Worm (Caenorhabditis elegans) whole organism, L1 larva: ENCODE results near the gene rpn-12.
A peak's percentile ranks its signal among the peaks of the same experiment; 100 is the strongest.

ENCODE experiments used
- C04F5.9 ChIP-seq: sonication (generic microtip); optimal IDR thresholded peaks from 2 replicates; lab custom pipeline; 2016; ENCODE audit warnings: missing genetic modification characterization, missing compliant biosample characterization
- C34B4.2 ChIP-seq: sonication (generic microtip); optimal IDR thresholded peaks from 2 replicates; lab custom pipeline; 2017; ENCODE audit warnings: mild to moderate bottlenecking, missing genetic modification characterization, missing compliant biosample characterization
- alr-1 ChIP-seq: fragments of 200-800 bp; sonication (Bioruptor generic); optimal IDR thresholded peaks from 2 replicates; lab custom pipeline; 2018; ENCODE audit warnings: borderline replicate concordance, mild to moderate bottlenecking, missing genetic modification characterization, missing compliant biosample characterization
- aly-2 ChIP-seq: fragments of 150-350 bp; optimal IDR thresholded peaks from 2 replicates; lab custom pipeline; 2014; ENCODE audit warnings: missing biosample characterization, missing genetic modification characterization
- ceh-88 ChIP-seq: fragments of 200-800 bp; sonication (Bioruptor generic); IDR thresholded peaks from 2 replicates; pipeline ENCODE4 v1.3.6; 2022; ENCODE audit warnings: missing genetic modification characterization, missing compliant biosample characterization
- ceh-90 ChIP-seq: sonication (generic microtip); optimal IDR thresholded peaks from 2 replicates; lab custom pipeline; 2016; ENCODE audit warnings: missing genetic modification characterization, missing compliant biosample characterization
- ces-1 ChIP-seq: fragments of 150-350 bp; optimal IDR thresholded peaks from 2 replicates; lab custom pipeline; 2014; ENCODE audit warnings: missing biosample characterization, missing genetic modification reagents, missing genetic modification characterization
- dsc-1 ChIP-seq: sonication (generic microtip); optimal IDR thresholded peaks from 2 replicates; lab custom pipeline; 2016; ENCODE audit warnings: mild to moderate bottlenecking, missing genetic modification characterization, missing compliant biosample characterization
- efl-1 ChIP-seq, 4 experiments: fragments of 150-350 bp; optimal IDR thresholded peaks in 3 of 4; peaks in 1 of 4; 1 replicate in 1 of 4; 2 replicates in 3 of 4; lab custom pipeline; 2014; ENCODE audit warnings: missing biosample characterization in 2 of 4, missing genetic modification characterization in 2 of 4, missing genetic modification reagents in 2 of 4
- egl-27 ChIP-seq, 2 experiments: fragments of 150-350 bp in 1 of 2; sonication (generic microtip); optimal IDR thresholded peaks; 3 replicates each; lab custom pipeline; 2017 to 2018; ENCODE audit warnings: missing biosample characterization in 2 of 2, missing genetic modification characterization in 2 of 2, missing genetic modification reagents in 2 of 2
- fkh-10 ChIP-seq: sonication (generic microtip); optimal IDR thresholded peaks from 2 replicates; lab custom pipeline; 2017; ENCODE audit warnings: missing biosample characterization, missing genetic modification reagents, missing genetic modification characterization
- fkh-4 ChIP-seq: sonication (generic microtip); optimal IDR thresholded peaks from 2 replicates; lab custom pipeline; 2016; ENCODE audit warnings: missing compliant biosample characterization, missing genetic modification characterization, borderline replicate concordance
- grh-1 ChIP-seq: fragments of 200-800 bp; sonication (Bioruptor generic); IDR thresholded peaks from 2 replicates; pipeline ENCODE4 v1.3.6; 2022; ENCODE audit warnings: missing genetic modification reagents, missing genetic modification characterization, missing compliant biosample characterization
- irx-1 ChIP-seq: sonication (generic microtip); optimal IDR thresholded peaks from 2 replicates; lab custom pipeline; 2016; ENCODE audit warnings: missing genetic modification characterization, missing compliant biosample characterization
- isw-1 ChIP-seq: fragments of 200-800 bp; sonication (Bioruptor generic); IDR thresholded peaks from 2 replicates; pipeline ENCODE4 v1.3.6; 2022; ENCODE audit warnings: missing genetic modification characterization, missing compliant biosample characterization
- lin-13 ChIP-seq: fragments of 150-350 bp; optimal IDR thresholded peaks from 2 replicates; lab custom pipeline; 2014; ENCODE audit warnings: missing biosample characterization, missing genetic modification reagents, missing genetic modification characterization
- lin-14 ChIP-seq: fragments of 200-800 bp; sonication (Bioruptor generic); optimal IDR thresholded peaks from 2 replicates; lab custom pipeline; 2018; ENCODE audit warnings: mild to moderate bottlenecking, missing genetic modification characterization, moderate library complexity, missing compliant biosample characterization
- lin-39 ChIP-seq: fragments of 150-350 bp; optimal IDR thresholded peaks from 2 replicates; lab custom pipeline; 2014; ENCODE audit warnings: missing biosample characterization, missing genetic modification reagents, missing genetic modification characterization
- lsy-2 ChIP-seq, 2 experiments: fragments of 150-350 bp; optimal IDR thresholded peaks; 2 replicates each; lab custom pipeline; 2014; ENCODE audit warnings: missing biosample characterization in 2 of 2, missing genetic modification characterization in 2 of 2
- mab-9 ChIP-seq: fragments of 200-800 bp; sonication (Bioruptor generic); IDR thresholded peaks from 2 replicates; pipeline ENCODE4 v1.3.6; 2022; ENCODE audit warnings: missing genetic modification reagents, missing genetic modification characterization, missing compliant biosample characterization
- mdl-1 ChIP-seq, 2 experiments: fragments of 150-350 bp; optimal IDR thresholded peaks; 2 replicates each; lab custom pipeline; 2014 to 2017; ENCODE audit warnings: missing biosample characterization in 2 of 2, missing genetic modification characterization in 2 of 2, inconsistent platforms in 1 of 2
- mef-2 ChIP-seq: fragments of 150-350 bp; optimal IDR thresholded peaks from 2 replicates; lab custom pipeline; 2014; ENCODE audit warnings: missing biosample characterization, missing genetic modification characterization
- mep-1 ChIP-seq: fragments of 150-350 bp; optimal IDR thresholded peaks from 2 replicates; lab custom pipeline; 2014; ENCODE audit warnings: missing biosample characterization, missing genetic modification characterization
- nhr-19 ChIP-seq: fragments of 200-800 bp; sonication (Bioruptor generic); conservative IDR thresholded peaks from 2 replicates; pipeline ENCODE4 v1.3.6; 2022; ENCODE audit warnings: missing genetic modification characterization, missing compliant biosample characterization
- nhr-20 ChIP-seq: sonication (generic microtip); optimal IDR thresholded peaks from 2 replicates; lab custom pipeline; 2016; ENCODE audit warnings: mild to moderate bottlenecking, missing genetic modification characterization, missing compliant biosample characterization
- nhr-237 ChIP-seq: fragments of 150-350 bp; optimal IDR thresholded peaks from 2 replicates; lab custom pipeline; 2014; ENCODE audit warnings: missing biosample characterization, missing genetic modification characterization
- nhr-28 ChIP-seq: fragments of 150-350 bp; optimal IDR thresholded peaks from 2 replicates; lab custom pipeline; 2014; ENCODE audit warnings: missing biosample characterization, missing genetic modification characterization
- nhr-47 ChIP-seq: sonication (generic microtip); optimal IDR thresholded peaks from 2 replicates; lab custom pipeline; 2016; ENCODE audit warnings: mild to moderate bottlenecking, missing genetic modification characterization, moderate library complexity, missing compliant biosample characterization
- nhr-85 ChIP-seq: sonication (generic microtip); peaks from one replicate; lab custom pipeline; 2016; ENCODE audit warnings: missing genetic modification characterization, inconsistent platforms, missing compliant biosample characterization
- pax-3 ChIP-seq: fragments of 200-800 bp; sonication (Bioruptor generic); optimal IDR thresholded peaks from 2 replicates; lab custom pipeline; 2018; ENCODE audit warnings: mild to moderate bottlenecking, missing genetic modification characterization, moderate library complexity, missing compliant biosample characterization
- sptf-1 ChIP-seq: fragments of 150-350 bp; optimal IDR thresholded peaks from 2 replicates; lab custom pipeline; 2014; ENCODE audit warnings: missing biosample characterization, missing genetic modification characterization
- tlp-1 ChIP-seq: fragments of 150-350 bp; optimal IDR thresholded peaks from 2 replicates; lab custom pipeline; 2014; ENCODE audit warnings: missing biosample characterization, missing genetic modification characterization
- unc-30 ChIP-seq: sonication (generic microtip); optimal IDR thresholded peaks from 2 replicates; lab custom pipeline; 2017; ENCODE audit warnings: missing biosample characterization, missing genetic modification characterization
- unc-98 ChIP-seq: fragments of 200-800 bp; sonication (Bioruptor generic); IDR thresholded peaks from 2 replicates; pipeline ENCODE4 v1.3.6; 2022; ENCODE audit warnings: missing genetic modification characterization, missing compliant biosample characterization
- vab-15 ChIP-seq: sonication (generic microtip); optimal IDR thresholded peaks from 2 replicates; lab custom pipeline; 2017; ENCODE audit warnings: missing genotype, mild to moderate bottlenecking, missing genetic modification characterization, missing compliant biosample characterization
- zag-1 ChIP-seq: fragments of 150-350 bp; optimal IDR thresholded peaks from 2 replicates; lab custom pipeline; 2014; ENCODE audit warnings: missing biosample characterization, missing genetic modification characterization
- zip-4 ChIP-seq: fragments of 200-800 bp; sonication (Bioruptor generic); optimal IDR thresholded peaks from 2 replicates; lab custom pipeline; 2018; ENCODE audit warnings: mild to moderate bottlenecking, missing genetic modification characterization, moderate library complexity, missing compliant biosample characterization
- ztf-11 ChIP-seq, 2 experiments: sonication (generic microtip); optimal IDR thresholded peaks; 2 replicates each; lab custom pipeline; 2016 to 2017; ENCODE audit warnings: missing genetic modification characterization in 2 of 2, missing biosample characterization in 1 of 2, missing compliant biosample characterization in 1 of 2

The rpn-12 gene

ce11 chrII:11620630-11621246 lies 32.2 kb upstream of the rpn-12 start:
- peak in 1 of 2 experiments; percentile 33 for TF ChIP-seq lsy-2 (tag; optimal IDR thresholded peaks at IDR 0.05; lab: Kevin White, UChicago)
- no peak for TF ChIP-seq tlp-1 (tag; lab: Kevin White, UChicago)
- TF ChIP-seq ztf-11 (tag; optimal IDR thresholded peaks at IDR 0.05; lab: Kevin White, UChicago): no peak
- TF ChIP-seq grh-1 (GFP tag; lab: Robert Waterston, UW): no peak
- no peak for TF ChIP-seq nhr-28
- no peak for TF ChIP-seq pax-3 (tag; lab: Kevin White, UChicago)
- peak; percentile 67 for TF ChIP-seq nhr-85 (tag; lab: Kevin White, UChicago)
- no peak for TF ChIP-seq egl-27 (tag; optimal IDR thresholded peaks at IDR 0.05; lab: Kevin White, UChicago)
- no peak for TF ChIP-seq efl-1 (optimal IDR thresholded peaks at IDR 0.05; lab: Kevin White, UChicago)
- peak in 1 of 2 experiments; percentile 73 for TF ChIP-seq efl-1 (GFP tag; optimal IDR thresholded peaks at IDR 0.05 in 1 of 2; lab: Kevin White, UChicago)
- no peak for TF ChIP-seq zip-4 (GFP tag; lab: Kevin White, UChicago)

ce11 chrII:11621576-11621975 lies 31.3 kb upstream of the rpn-12 start:
- TF ChIP-seq C04F5.9 (tag; lab: Kevin White, UChicago) (no peak), aly-2 (tag; lab: Kevin White, UChicago) (peak; percentile 11), alr-1 (no peak), mep-1 (tag; lab: Kevin White, UChicago) (no peak), nhr-85 (tag; lab: Kevin White, UChicago) (no peak), lin-13 (GFP tag; lab: Kevin White, UChicago) (no peak), unc-98 (no peak), vab-15 (tag; lab: Kevin White, UChicago) (no peak), nhr-20 (no peak), sptf-1 (tag; lab: Kevin White, UChicago) (no peak), ces-1 (GFP tag; lab: Kevin White, UChicago) (no peak), tlp-1 (tag; lab: Kevin White, UChicago) (no peak), mef-2 (no peak), lin-14 (GFP tag; lab: Kevin White, UChicago) (peak; percentile 59)

- no peak for TF ChIP-seq grh-1 (GFP tag; lab: Robert Waterston, UW)
- TF ChIP-seq nhr-47: no peak
- TF ChIP-seq lin-39: no peak
- no peak for TF ChIP-seq lsy-2 (tag; optimal IDR thresholded peaks at IDR 0.05; lab: Kevin White, UChicago)
- TF ChIP-seq zag-1 (tag; lab: Kevin White, UChicago): no peak
- no peak for TF ChIP-seq irx-1 (tag; lab: Kevin White, UChicago)
- TF ChIP-seq nhr-237: no peak
- no peak for TF ChIP-seq C34B4.2 (tag; lab: Kevin White, UChicago)
- TF ChIP-seq mef-2: no peak
- no peak for TF ChIP-seq ceh-88
- TF ChIP-seq fkh-10 (GFP tag; lab: Kevin White, UChicago): no peak
- no peak for TF ChIP-seq nhr-85 (tag; lab: Kevin White, UChicago)
- no peak for TF ChIP-seq lin-13 (GFP tag; lab: Kevin White, UChicago)
- no peak for TF ChIP-seq nhr-28
- TF ChIP-seq, all 84 proteins: peak for 0
Measured at ce11 chrII:11622605-11623004, 30.3 kb upstream of the rpn-12 start.

ce11 chrII:11627904-11628303 lies 25.0 kb upstream of the rpn-12 start:
- TF ChIP-seq mab-9 (GFP tag; lab: Robert Waterston, UW) (no peak), isw-1 (GFP tag; lab: Robert Waterston, UW) (no peak), ceh-90 (tag; lab: Kevin White, UChicago) (no peak), fkh-4 (tag; lab: Kevin White, UChicago) (no peak), nhr-19 (GFP tag; lab: Robert Waterston, UW) (no peak), mdl-1 (tag; optimal IDR thresholded peaks at IDR 0.05; lab: Kevin White, UChicago) (no peak), dsc-1 (no peak), mef-2 (no peak), irx-1 (tag; lab: Kevin White, UChicago) (no peak), unc-30 (tag; lab: Kevin White, UChicago) (no peak)
- TF ChIP-seq, all 84 proteins: peak for 0
